Worm (Caenorhabditis elegans) whole organism, L2 larva: Measurements from ENCODE around the gene F52C6.3.

Experiments used
- ama-1 ChIP-seq: fragments of 150-350 bp; optimal IDR thresholded peaks from 2 replicates; lab custom pipeline; 2018; ENCODE audit warnings: inconsistent platforms
- blmp-1 ChIP-seq: sonication (generic microtip); optimal IDR thresholded peaks from 2 replicates; lab custom pipeline; 2017; ENCODE audit warnings: missing genetic modification characterization, mild to moderate bottlenecking, missing compliant biosample characterization, antibody characterized with exemption, moderate library complexity; ENCODE audit not compliant: insufficient read depth
- fos-1 ChIP-seq: fragments of 150-350 bp; optimal IDR thresholded peaks from 2 replicates; lab custom pipeline; 2014; ENCODE audit warnings: missing biosample characterization, missing genetic modification characterization
- gmeb-1 ChIP-seq: fragments of 150-350 bp; optimal IDR thresholded peaks from 2 replicates; lab custom pipeline; 2014; ENCODE audit warnings: missing biosample characterization, missing genetic modification characterization
- unc-62 ChIP-seq: fragments of 150-350 bp; optimal IDR thresholded peaks from 2 replicates; lab custom pipeline; 2014; ENCODE audit warnings: missing biosample characterization, missing genetic modification reagents, missing genetic modification characterization
- zag-1 ChIP-seq: fragments of 150-350 bp; optimal IDR thresholded peaks from 2 replicates; lab custom pipeline; 2014; ENCODE audit warnings: missing biosample characterization, missing genetic modification characterization

ce11 chrII:1889071-1889470, 35.5 kb upstream of the F52C6.3 start, which contains the start of gene math-8:
- TF ChIP-seq zag-1 (tag; lab: Kevin White, UChicago): no peak
- no peak for TF ChIP-seq fos-1 (tag; lab: Kevin White, UChicago)
- no peak for TF ChIP-seq ama-1 (lab: Kevin White, UChicago)
- no peak for TF ChIP-seq blmp-1 (tag; lab: Kevin White, UChicago)
- no peak for TF ChIP-seq gmeb-1
- no peak for TF ChIP-seq unc-62 (GFP tag; lab: Kevin White, UChicago)
